Fruit fly (Drosophila melanogaster): ENCODE results near the gene Cpr65Ax2.

Gene Cpr65Ax2

DNA sequence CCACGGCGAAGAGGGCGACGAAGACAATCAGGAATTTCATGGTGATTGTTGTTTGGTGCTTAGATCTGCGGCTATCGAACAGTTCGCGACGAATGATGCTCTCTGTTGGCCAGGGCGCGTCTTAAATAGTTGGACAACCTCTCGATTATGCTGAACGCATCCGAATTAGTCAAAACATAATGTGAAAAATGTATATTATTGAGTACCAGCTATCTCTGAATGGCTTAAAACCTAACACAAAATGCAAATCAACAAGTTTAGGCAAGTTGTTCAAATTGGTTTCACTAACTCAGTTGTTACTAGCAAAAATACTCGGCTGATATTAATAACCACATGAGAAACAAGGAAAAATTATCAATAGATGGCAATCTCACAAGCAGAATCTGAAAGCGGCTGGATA lies 15.5 kb downstream of the Cpr65Ax2 start, which contains the start of gene Lcp65Ag1:
Gene Lcp65Ag1, minus strand, starts transcription at position 101 of the 400 bp plus-strand sequence.
- no peak for TF ChIP-seq noc (tag; optimal IDR thresholded peaks at IDR 0.05)

dm6 chr3L:6133546-6133945 lies 17.1 kb downstream of the Cpr65Ax2 start, which contains the start of gene Lcp65Ag2:
Gene Lcp65Ag2, minus strand, starts transcription at chr3L:6133593.
- TF ChIP-seq noc (tag; optimal IDR thresholded peaks at IDR 0.05), result no peak

DNA sequence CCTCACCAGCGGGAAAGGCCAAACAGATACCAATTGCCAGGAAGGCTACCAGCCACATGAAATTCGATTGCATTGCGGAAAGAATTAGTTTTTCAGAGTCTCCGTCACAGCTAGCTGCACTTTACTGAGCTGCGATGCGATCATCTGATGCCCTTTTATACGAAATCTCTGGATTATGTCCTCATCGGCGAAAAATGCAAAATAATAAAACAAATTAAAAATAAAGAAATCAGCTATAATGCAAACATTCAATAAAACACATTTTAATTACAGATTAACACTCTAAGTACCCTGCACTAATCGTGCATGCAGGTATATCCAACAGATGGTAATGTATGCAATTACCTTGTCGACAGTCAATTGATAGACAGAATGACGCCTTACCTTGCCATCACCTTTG lies 18.6 kb downstream of the Cpr65Ax2 start, which contains the start of gene Cpr65Au:
Gene Cpr65Au, minus strand, starts transcription at position 101 of the 400 bp plus-strand sequence.
- TF ChIP-seq noc (tag; optimal IDR thresholded peaks at IDR 0.05), result no peak

dm6 chr3L:6130944-6131343 lies 19.7 kb downstream of the Cpr65Ax2 start, which contains the start of gene Lcp65Ag3:
Gene Lcp65Ag3, minus strand, starts transcription at chr3L:6130989.
- TF ChIP-seq noc (tag; optimal IDR thresholded peaks at IDR 0.05), result no peak

- no peak for TF ChIP-seq noc (tag; optimal IDR thresholded peaks at IDR 0.05)
Measured at dm6 chr3L:6129591-6129990, 21.1 kb downstream of the Cpr65Ax2 start.

DNA sequence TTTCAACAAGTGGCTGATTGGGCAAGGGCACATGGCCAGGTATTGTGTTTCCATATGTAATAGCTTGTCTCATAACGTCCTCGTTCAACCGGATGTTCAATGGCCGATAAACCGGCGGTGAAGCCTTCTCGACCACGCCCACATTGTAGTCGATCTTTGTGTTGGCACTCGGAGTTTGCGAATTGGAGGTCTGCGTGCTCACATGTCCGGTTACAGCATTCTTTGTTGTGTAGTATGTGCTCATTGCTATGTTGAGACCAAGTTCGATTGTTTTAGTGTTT lies 25.3 kb downstream of the Cpr65Ax2 start:
- TF ChIP-seq noc (tag; optimal IDR thresholded peaks at IDR 0.05), result no peak

dm6 chr3L:6124616-6125408 lies 25.8 kb downstream of the Cpr65Ax2 start:
- no peak for TF ChIP-seq noc (tag; optimal IDR thresholded peaks at IDR 0.05)

dm6 chr3L:6116881-6117280 lies 33.8 kb downstream of the Cpr65Ax2 start:
- no peak for TF ChIP-seq noc (tag; optimal IDR thresholded peaks at IDR 0.05)

DNA sequence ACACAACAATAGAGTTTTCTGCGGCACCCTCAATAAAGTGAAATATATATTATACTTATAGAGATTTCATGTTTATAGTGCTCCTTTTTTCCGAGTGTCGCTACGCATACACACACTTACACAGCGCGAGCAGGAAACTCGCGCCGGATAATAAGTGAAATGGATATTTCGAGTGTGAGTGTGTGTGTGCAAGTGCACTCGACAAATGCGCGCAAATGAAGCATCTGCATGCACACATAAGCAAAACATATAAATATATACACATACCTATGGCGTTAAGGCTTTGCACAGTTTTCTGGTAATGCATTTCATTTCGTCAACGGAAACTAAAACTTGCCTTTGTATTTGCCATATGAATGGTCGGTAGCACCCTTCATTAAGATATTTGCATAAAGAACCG lies 35.2 kb downstream of the Cpr65Ax2 start:
- no peak for TF ChIP-seq noc (tag; optimal IDR thresholded peaks at IDR 0.05)

DNA sequence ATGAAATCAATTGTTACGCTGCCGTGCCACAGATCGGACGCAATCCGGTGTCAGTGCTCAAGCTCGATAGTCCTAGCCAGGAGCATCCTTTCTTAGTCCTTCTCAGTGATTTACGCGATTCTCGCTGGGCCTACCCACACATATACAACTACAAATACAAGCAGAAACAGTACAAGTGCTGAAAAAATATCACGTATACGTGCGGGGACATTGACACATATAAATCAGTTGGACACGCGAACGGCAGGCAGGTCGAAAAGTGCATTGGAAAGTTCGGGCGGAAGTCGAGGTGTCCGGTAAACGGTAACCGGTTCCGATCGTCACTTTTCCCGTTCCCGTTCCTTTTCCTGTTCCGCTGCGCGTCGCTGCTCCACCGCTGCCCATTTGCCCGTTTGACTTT lies 39.2 kb downstream of the Cpr65Ax2 start:
- no peak for TF ChIP-seq noc (tag; optimal IDR thresholded peaks at IDR 0.05)

dm6 chr3L:6110673-6111449 lies 39.8 kb downstream of the Cpr65Ax2 start:
- TF ChIP-seq noc (tag; optimal IDR thresholded peaks at IDR 0.05), result no peak

dm6 chr3L:6108264-6109060 lies 42.2 kb downstream of the Cpr65Ax2 start:
- no peak for TF ChIP-seq noc (tag; optimal IDR thresholded peaks at IDR 0.05)

dm6 chr3L:6106717-6107116 lies 43.9 kb downstream of the Cpr65Ax2 start:
- no peak for TF ChIP-seq noc (tag; optimal IDR thresholded peaks at IDR 0.05)

- no peak for TF ChIP-seq noc (tag; optimal IDR thresholded peaks at IDR 0.05)
Measured at dm6 chr3L:6105435-6105834, 45.2 kb downstream of the Cpr65Ax2 start.

dm6 chr3L:6104551-6104950 lies 46.1 kb downstream of the Cpr65Ax2 start:
- no peak for TF ChIP-seq noc (tag; optimal IDR thresholded peaks at IDR 0.05)

dm6 chr3L:6103658-6104057 lies 47.0 kb downstream of the Cpr65Ax2 start:
- no peak for TF ChIP-seq noc (tag; optimal IDR thresholded peaks at IDR 0.05)
